Fruit fly (Drosophila melanogaster): ENCODE results near the gene COX6CL.

The COX6CL gene

DNA sequence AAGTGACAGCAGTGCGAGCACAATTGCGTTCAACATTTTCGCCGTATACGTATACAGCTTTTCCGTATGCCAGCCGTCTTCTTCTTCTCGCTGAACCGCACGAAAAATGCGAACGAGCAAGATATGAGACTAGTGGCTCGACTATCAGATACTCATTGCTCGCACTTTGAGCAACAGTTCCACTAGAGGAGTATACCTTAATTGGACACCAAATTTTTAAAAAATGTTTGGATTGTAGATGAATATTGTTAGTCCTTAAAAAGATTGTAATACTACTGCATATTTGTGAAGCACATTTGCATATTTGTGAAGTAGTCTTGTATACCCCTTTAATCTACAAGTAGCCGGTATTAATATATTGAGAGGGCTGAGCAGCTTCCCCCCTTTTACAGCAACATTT lies 40.1 kb downstream of the COX6CL start (continued):
- TF ChIP-seq seq (GFP tag; IDR thresholded peaks at IDR 0.05) (no peak), HLHmδ (GFP tag; optimal IDR thresholded peaks at IDR 0.05) (no peak), Rfx (GFP tag; IDR thresholded peaks at IDR 0.05) (0 out of 2 replicates have a peak, but pooled peaks have one; percentile 32), CG32772 (GFP tag; IDR thresholded peaks at IDR 0.05) (no peak), CG15479 (GFP tag; optimal IDR thresholded peaks at IDR 0.05) (no peak), Oaz (GFP tag; IDR thresholded peaks at IDR 0.05) (no peak), fd64A (GFP tag; optimal IDR thresholded peaks at IDR 0.05) (no peak), CG18011 (GFP tag; optimal IDR thresholded peaks at IDR 0.05) (no peak), prd (optimal IDR thresholded peaks at IDR 0.05) (no peak), prd (GFP tag; IDR thresholded peaks at IDR 0.05) (peak; percentile 50; the same call in 2 of the 3 replicates), CG15269 (tag; optimal IDR thresholded peaks at IDR 0.05) (peak; percentile 28), CG9215 (GFP tag; IDR thresholded peaks at IDR 0.05) (no peak), lab (GFP tag; optimal IDR thresholded peaks at IDR 0.05) (peak; percentile 63), mirr (GFP tag; optimal IDR thresholded peaks at IDR 0.05) (no peak), grau (tag; optimal IDR thresholded peaks at IDR 0.05) (peak; percentile 40), CG11504 (tag; optimal IDR thresholded peaks at IDR 0.05) (peak; percentile 51), Drgx (GFP tag; IDR thresholded peaks at IDR 0.05) (0 out of 2 replicates have a peak, but pooled peaks have one; percentile 24), CG8290 (GFP tag; optimal IDR thresholded peaks at IDR 0.05) (no peak), CG8290 (tag; optimal IDR thresholded peaks at IDR 0.05) (peak in 1 of 2 experiments; percentile 21), CG7839 (tag; optimal IDR thresholded peaks at IDR 0.05) (peak; percentile 50), Myb (GFP tag; optimal IDR thresholded peaks at IDR 0.05) (no peak), crp (GFP tag; optimal IDR thresholded peaks at IDR 0.05) (no peak), CG10147 (GFP tag; optimal IDR thresholded peaks at IDR 0.05) (no peak), PHDP (tag; optimal IDR thresholded peaks at IDR 0.05) (peak; percentile 19), Ets65A (GFP tag) (no peak), CG17186 (GFP tag; optimal IDR thresholded peaks at IDR 0.05) (no peak), CG2678 (tag; optimal IDR thresholded peaks at IDR 0.05) (peak; percentile 50), Dip3 (GFP tag; optimal IDR thresholded peaks at IDR 0.05) (no peak), wek (GFP tag; optimal IDR thresholded peaks at IDR 0.05) (no peak), HLH3B (GFP tag; IDR thresholded peaks at IDR 0.05) (no peak), Blimp-1 (GFP tag; optimal IDR thresholded peaks at IDR 0.05) (no peak), CG7556 (GFP tag; optimal IDR thresholded peaks at IDR 0.05) (peak; percentile 18), CG12769 (tag; optimal IDR thresholded peaks at IDR 0.05) (peak; percentile 48), hbn (GFP tag; IDR thresholded peaks at IDR 0.05; ENCODE audit: partially characterized antibody) (no peak), twi (tag; optimal IDR thresholded peaks at IDR 0.05) (no peak), CG18599 (GFP tag; optimal IDR thresholded peaks at IDR 0.05) (peak; percentile 52), gsb (GFP tag; IDR thresholded peaks at IDR 0.05) (no peak), D19B (GFP tag; optimal IDR thresholded peaks at IDR 0.05) (peak; percentile 89), sug (tag; optimal IDR thresholded peaks at IDR 0.05) (no peak), CG17912 (GFP tag; optimal IDR thresholded peaks at IDR 0.05) (no peak), abd-A (tag; optimal IDR thresholded peaks at IDR 0.05) (peak; percentile 5), amos (GFP tag; IDR thresholded peaks at IDR 0.05; ENCODE audit: partially characterized antibody) (no peak; the same call in 1 of the 2 replicates), exex (tag; optimal IDR thresholded peaks at IDR 0.05) (no peak), E2f1 (GFP tag; IDR thresholded peaks at IDR 0.05) (no peak), NC2α (GFP tag; optimal IDR thresholded peaks at IDR 0.05) (no peak), CG4282 (GFP tag; optimal IDR thresholded peaks at IDR 0.05) (no peak), HLH4C (GFP tag; IDR thresholded peaks at IDR 0.05; ENCODE audit: partially characterized antibody) (peak; percentile 84), nerfin-2 (GFP tag; IDR thresholded peaks at IDR 0.05; ENCODE audit: partially characterized antibody) (peak; percentile 68), B-H2 (GFP tag; optimal IDR thresholded peaks at IDR 0.05) (no peak), CG5953 (GFP tag; IDR thresholded peaks at IDR 0.05) (no peak), Sin3A (optimal IDR thresholded peaks at IDR 0.05) (no peak)

Measured in whole organism, embryonic.